Worm (Caenorhabditis elegans) whole organism, L4 larva: ENCODE measurements around the gene xol-1.
A peak's percentile ranks its signal among the peaks of the same experiment; 100 is the strongest.

Experiments used
- F10B5.3 ChIP-seq: sonication (generic microtip); optimal IDR thresholded peaks from 2 replicates; lab custom pipeline; 2016; ENCODE audit warnings: mild to moderate bottlenecking, missing genetic modification characterization, missing compliant biosample characterization
- F49E8.2 ChIP-seq: sonication (generic microtip); optimal IDR thresholded peaks from 2 replicates; lab custom pipeline; 2016; ENCODE audit warnings: missing compliant biosample characterization, mild to moderate bottlenecking, missing genetic modification characterization, borderline replicate concordance
- T26A8.4 ChIP-seq: fragments of 200-800 bp; sonication (Bioruptor generic); IDR thresholded peaks from 2 replicates; pipeline ENCODE4 v1.3.6; 2022; ENCODE audit warnings: missing genetic modification characterization, missing compliant biosample characterization
- Y48G9A.11 ChIP-seq: fragments of 200-800 bp; sonication (Bioruptor generic); IDR thresholded peaks from 2 replicates; pipeline ENCODE4 v1.3.6; 2022; ENCODE audit warnings: missing genetic modification reagents, missing genetic modification characterization, missing compliant biosample characterization
- Y75B8A.6 ChIP-seq: fragments of 200-800 bp; sonication (Bioruptor generic); IDR thresholded peaks from 2 replicates; pipeline ENCODE4 v1.3.6; 2022; ENCODE audit warnings: missing genetic modification reagents, missing genetic modification characterization, missing compliant biosample characterization
- aha-1 ChIP-seq: fragments of 150-350 bp; peaks from one replicate; lab custom pipeline; 2014; ENCODE audit warnings: missing biosample characterization, missing genetic modification characterization
- attf-4 ChIP-seq: sonication (generic microtip); optimal IDR thresholded peaks from 3 replicates; lab custom pipeline; 2017; ENCODE audit warnings: missing biosample characterization, missing genetic modification characterization
- ceh-82 ChIP-seq: sonication (generic microtip); optimal IDR thresholded peaks from 2 replicates; lab custom pipeline; 2017; ENCODE audit warnings: missing biosample characterization, missing genetic modification characterization
- cey-2 ChIP-seq: sonication (generic microtip); optimal IDR thresholded peaks from 3 replicates; lab custom pipeline; 2017; ENCODE audit warnings: missing genetic modification characterization, mild to moderate bottlenecking, missing compliant biosample characterization, antibody characterized with exemption, borderline replicate concordance; ENCODE audit not compliant: insufficient read depth
- daf-16 ChIP-seq, 3 experiments: sonication (generic microtip); optimal IDR thresholded peaks; 2 replicates each; lab custom pipeline; 2016 to 2017; ENCODE audit warnings: missing genetic modification characterization in 3 of 3, missing genetic modification reagents in 3 of 3, mild to moderate bottlenecking in 2 of 3, missing compliant biosample characterization in 2 of 3, missing biosample characterization in 1 of 3, moderate library complexity in 1 of 3
- dmd-6 ChIP-seq: fragments of 200-800 bp; sonication (Bioruptor generic); IDR thresholded peaks from 2 replicates; pipeline ENCODE4 v1.3.6; 2022; ENCODE audit warnings: missing genetic modification reagents, missing genetic modification characterization, missing compliant biosample characterization
- dmd-9 ChIP-seq: fragments of 200-800 bp; sonication (Bioruptor generic); IDR thresholded peaks from 2 replicates; pipeline ENCODE4 v1.3.6; 2022; ENCODE audit warnings: missing genetic modification reagents, missing genetic modification characterization, missing compliant biosample characterization
- dpl-1 ChIP-seq: fragments of 150-350 bp; optimal IDR thresholded peaks from 2 replicates; lab custom pipeline; 2014; ENCODE audit warnings: missing biosample characterization, missing genetic modification reagents, missing genetic modification characterization
- dve-1 ChIP-seq: sonication (generic microtip); optimal IDR thresholded peaks from 2 replicates; lab custom pipeline; 2017; ENCODE audit warnings: antibody characterized with exemption, mild to moderate bottlenecking, missing genetic modification characterization, missing compliant biosample characterization; ENCODE audit not compliant: insufficient read depth
- egl-27 ChIP-seq: sonication (generic microtip); optimal IDR thresholded peaks from 3 replicates; lab custom pipeline; 2017; ENCODE audit warnings: missing biosample characterization, missing genetic modification reagents, missing genetic modification characterization
- fkh-10 ChIP-seq: fragments of 150-350 bp; optimal IDR thresholded peaks from 2 replicates; lab custom pipeline; 2014; ENCODE audit warnings: missing biosample characterization, missing genetic modification reagents, missing genetic modification characterization
- fos-1 ChIP-seq: fragments of 150-350 bp; optimal IDR thresholded peaks from 2 replicates; lab custom pipeline; 2014; ENCODE audit warnings: missing biosample characterization, missing genetic modification characterization
- gei-8 ChIP-seq: fragments of 200-800 bp; sonication (Bioruptor generic); optimal IDR thresholded peaks from 2 replicates; lab custom pipeline; 2018; ENCODE audit warnings: mild to moderate bottlenecking, missing genetic modification characterization, missing compliant biosample characterization
- hlh-11 ChIP-seq: fragments of 200-800 bp; sonication (Bioruptor generic); optimal IDR thresholded peaks from 2 replicates; lab custom pipeline; 2018; ENCODE audit warnings: mild to moderate bottlenecking, missing genetic modification characterization, missing compliant biosample characterization
- hlh-30 ChIP-seq: sonication (generic microtip); optimal IDR thresholded peaks from 2 replicates; lab custom pipeline; 2017; ENCODE audit warnings: antibody characterized with exemption, mild to moderate bottlenecking, missing genetic modification characterization, missing compliant biosample characterization; ENCODE audit not compliant: insufficient read depth
- hmg-1.1 ChIP-seq: fragments of 200-800 bp; sonication (Bioruptor generic); IDR thresholded peaks from 2 replicates; pipeline ENCODE4 v1.3.6; 2022; ENCODE audit warnings: missing genetic modification reagents, missing genetic modification characterization, missing compliant biosample characterization
- lim-7 ChIP-seq: fragments of 200-800 bp; sonication (Bioruptor generic); IDR thresholded peaks from 2 replicates; pipeline ENCODE4 v1.3.6; 2022; ENCODE audit warnings: missing genetic modification characterization, missing compliant biosample characterization
- lin-38 ChIP-seq: fragments of 200-800 bp; sonication (Bioruptor generic); IDR thresholded peaks from 2 replicates; pipeline ENCODE4 v1.3.6; 2022; ENCODE audit warnings: missing genetic modification reagents, missing genetic modification characterization, missing compliant biosample characterization
- lin-39 ChIP-seq: fragments of 150-350 bp; optimal IDR thresholded peaks from 2 replicates; lab custom pipeline; 2014; ENCODE audit warnings: missing biosample characterization, missing genetic modification reagents, missing genetic modification characterization
- lsy-2 ChIP-seq, 2 experiments: fragments of 150-350 bp in 1 of 2; sonication (generic microtip) in 1 of 2; optimal IDR thresholded peaks; 2 replicates each; lab custom pipeline; 2014 to 2017; ENCODE audit warnings: missing biosample characterization in 2 of 2, missing genetic modification characterization in 2 of 2
- madf-9 ChIP-seq: fragments of 200-800 bp; sonication (Bioruptor generic); conservative IDR thresholded peaks from 2 replicates; pipeline ENCODE4 v1.3.6; 2022; ENCODE audit warnings: missing genetic modification reagents, missing genetic modification characterization, missing compliant biosample characterization
- mep-1 ChIP-seq: fragments of 150-350 bp; sonication (generic microtip); optimal IDR thresholded peaks from 3 replicates; lab custom pipeline; 2014; ENCODE audit warnings: missing biosample characterization, missing genetic modification characterization
- mxl-3 ChIP-seq: fragments of 200-800 bp; sonication (Bioruptor generic); optimal IDR thresholded peaks from 2 replicates; lab custom pipeline; 2018; ENCODE audit warnings: mild to moderate bottlenecking, missing genetic modification characterization, missing compliant biosample characterization
- nhr-25 ChIP-seq: sonication (generic microtip); optimal IDR thresholded peaks from 2 replicates; lab custom pipeline; 2017; ENCODE audit warnings: missing genetic modification characterization, mild to moderate bottlenecking, missing compliant biosample characterization, antibody characterized with exemption, moderate library complexity, borderline replicate concordance; ENCODE audit not compliant: insufficient read depth
- nhr-28 ChIP-seq: fragments of 150-350 bp; optimal IDR thresholded peaks from 2 replicates; lab custom pipeline; 2014; ENCODE audit warnings: missing biosample characterization, missing genetic modification characterization
- nhr-41 ChIP-seq: fragments of 200-800 bp; sonication (Bioruptor generic); IDR thresholded peaks from 2 replicates; pipeline ENCODE4 v1.3.6; 2022; ENCODE audit warnings: missing genetic modification reagents, missing genetic modification characterization, missing compliant biosample characterization
- nhr-76 ChIP-seq: fragments of 150-350 bp; optimal IDR thresholded peaks from 2 replicates; lab custom pipeline; 2014; ENCODE audit warnings: missing biosample characterization, missing genetic modification characterization
- nhr-77 ChIP-seq: fragments of 150-350 bp; optimal IDR thresholded peaks from 2 replicates; lab custom pipeline; 2014; ENCODE audit warnings: missing biosample characterization, missing genetic modification characterization
- php-3 ChIP-seq: fragments of 200-800 bp; sonication (Bioruptor generic); IDR thresholded peaks from 2 replicates; pipeline ENCODE4 v1.3.6; 2022; ENCODE audit warnings: missing genetic modification reagents, missing genetic modification characterization, missing compliant biosample characterization
- pqm-1 ChIP-seq: sonication (generic microtip); optimal IDR thresholded peaks from 2 replicates; lab custom pipeline; 2017; ENCODE audit warnings: missing biosample characterization, missing genetic modification characterization
- skn-1 ChIP-seq: fragments of 150-350 bp; optimal IDR thresholded peaks from 2 replicates; lab custom pipeline; 2014; ENCODE audit warnings: missing biosample characterization, missing genetic modification characterization
- spr-3 ChIP-seq: fragments of 200-800 bp; sonication (Bioruptor generic); optimal IDR thresholded peaks from 2 replicates; lab custom pipeline; 2018; ENCODE audit warnings: mild to moderate bottlenecking, missing genetic modification characterization, missing compliant biosample characterization
- tra-1 ChIP-seq: fragments of 200-800 bp; sonication (Bioruptor generic); IDR thresholded peaks from 2 replicates; pipeline ENCODE4 v1.3.6; 2022; ENCODE audit warnings: missing genetic modification reagents, missing genetic modification characterization, missing compliant biosample characterization
- unc-62 ChIP-seq, 3 experiments: fragments of 150-350 bp in 1 of 3; sonication (generic microtip); optimal IDR thresholded peaks in 2 of 3; peaks in 1 of 3; 1 replicate in 1 of 3; 2 replicates in 2 of 3; lab custom pipeline; 2014 to 2017; ENCODE audit warnings: missing biosample characterization in 3 of 3, missing genetic modification characterization in 3 of 3, missing genetic modification reagents in 3 of 3, missing genotype in 1 of 3
- ztf-11 ChIP-seq: fragments of 150-350 bp; optimal IDR thresholded peaks from 2 replicates; lab custom pipeline; 2014; ENCODE audit warnings: missing biosample characterization, missing genetic modification characterization

Gene xol-1

DNA sequence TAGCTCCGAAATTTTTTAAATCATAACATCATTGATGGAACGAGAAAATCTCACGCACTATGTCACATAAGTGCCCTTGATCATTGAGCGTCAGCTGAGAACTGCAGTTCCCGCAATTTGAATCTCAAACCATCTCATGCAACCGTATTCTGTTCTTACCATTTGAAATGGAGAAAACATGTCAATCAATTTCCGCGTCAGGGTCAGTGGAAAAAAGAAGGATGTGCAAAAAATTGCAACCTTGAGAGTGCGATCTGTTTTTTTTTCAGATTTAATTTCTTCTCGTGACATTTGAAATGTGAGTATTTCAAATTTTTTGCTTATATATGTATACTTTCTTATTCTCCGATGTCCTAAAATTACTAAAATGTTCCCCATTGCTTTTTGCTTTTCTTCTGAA lies 30.5 kb upstream of the xol-1 start (continued):
- no peak for TF ChIP-seq ceh-82 (tag; lab: Kevin White, UChicago)
- TF ChIP-seq fos-1 (tag; lab: Kevin White, UChicago) = no peak
- no peak for TF ChIP-seq F49E8.2 (tag; lab: Kevin White, UChicago)
- TF ChIP-seq dpl-1 = no peak
- TF ChIP-seq nhr-41 = no peak
- no peak for TF ChIP-seq lin-39
- no peak for TF ChIP-seq F10B5.3 (tag; lab: Kevin White, UChicago)
- no peak for TF ChIP-seq Y48G9A.11 (GFP tag; lab: Robert Waterston, UW)
- TF ChIP-seq lin-38 = no peak
- TF ChIP-seq gei-8 (GFP tag; lab: Kevin White, UChicago) = no peak
- TF ChIP-seq Y75B8A.6 (GFP tag; lab: Robert Waterston, UW) = no peak
- TF ChIP-seq egl-27 = no peak
- no peak for TF ChIP-seq nhr-77 (tag; lab: Kevin White, UChicago)
- TF ChIP-seq ztf-11 = no peak
- no peak for TF ChIP-seq hmg-1.1 (GFP tag; lab: Robert Waterston, UW)
- no peak for TF ChIP-seq madf-9 (GFP tag; lab: Robert Waterston, UW)
- peak; percentile 33 for TF ChIP-seq mep-1 (tag; lab: Kevin White, UChicago)
- TF ChIP-seq T26A8.4 (GFP tag; lab: Robert Waterston, UW) = no peak
- TF ChIP-seq nhr-25 (tag; lab: Kevin White, UChicago) = peak; percentile 94
- TF ChIP-seq lsy-2 (tag; optimal IDR thresholded peaks at IDR 0.05; lab: Kevin White, UChicago) = peak in 1 of 2 experiments; percentile 22
- TF ChIP-seq attf-4 (tag; lab: Kevin White, UChicago) = no peak
- no peak for TF ChIP-seq php-3
- TF ChIP-seq lim-7 (GFP tag; lab: Robert Waterston, UW) = no peak
- TF ChIP-seq fkh-10 (GFP tag; lab: Kevin White, UChicago) = no peak
- TF ChIP-seq, all 104 proteins: peak for 5

DNA sequence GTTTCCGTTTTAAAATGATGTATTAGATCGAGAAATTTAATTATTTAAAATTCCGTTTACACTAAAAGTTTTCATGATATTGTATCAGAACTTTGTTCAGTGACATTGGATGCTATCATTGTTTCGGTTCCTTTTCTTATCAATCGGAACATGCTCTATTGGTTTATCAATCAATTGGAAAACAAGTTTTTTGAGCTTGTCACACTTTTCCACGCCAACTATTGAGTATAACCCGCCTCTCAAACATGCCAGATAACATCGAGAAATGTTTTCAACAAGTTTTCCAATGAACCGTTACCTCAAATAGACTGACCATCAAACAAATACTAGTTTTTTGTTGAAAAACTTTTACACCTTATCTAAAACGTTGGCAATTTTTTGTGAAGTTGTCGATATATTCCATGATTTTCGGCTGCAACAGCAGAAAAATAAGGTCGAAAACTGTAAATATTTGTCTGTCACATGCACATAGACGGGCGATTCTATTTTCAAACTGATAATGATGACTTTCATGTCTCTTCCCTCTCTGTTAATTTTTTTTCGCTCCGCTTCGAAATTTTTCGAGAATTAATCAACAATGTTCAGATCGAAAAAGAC lies 26.6 kb upstream of the xol-1 start, which contains the start of gene unk-1:
Gene unk-1 (plus strand): TSS at position 577 of the 597 bp plus-strand sequence.
- TF ChIP-seq dve-1 (tag; lab: Kevin White, UChicago) (peak; percentile 49), tra-1 (GFP tag; lab: Robert Waterston, UW) (no peak), F49E8.2 (tag; lab: Kevin White, UChicago) (no peak), dmd-9 (GFP tag; lab: Robert Waterston, UW) (no peak), cey-2 (no peak), spr-3 (no peak), nhr-28 (peak; percentile 47), dmd-6 (peak; percentile 35), daf-16 (GFP tag; optimal IDR thresholded peaks at IDR 0.05; lab: Kevin White, UChicago) (no peak), daf-16 (tag; optimal IDR thresholded peaks at IDR 0.05; lab: Kevin White, UChicago) (peak; percentile 96), unc-62 (GFP tag; optimal IDR thresholded peaks at IDR 0.05 in 1 of 2; lab: Kevin White, UChicago) (peak in 1 of 2 experiments; percentile 29), unc-62 (tag; optimal IDR thresholded peaks at IDR 0.05; lab: Kevin White, UChicago) (no peak), aha-1 (peak; percentile 61), hlh-11 (tag; lab: Kevin White, UChicago) (peak; percentile 61), mxl-3 (GFP tag; lab: Kevin White, UChicago) (no peak), pqm-1 (tag; lab: Kevin White, UChicago) (peak; percentile 77)

DNA sequence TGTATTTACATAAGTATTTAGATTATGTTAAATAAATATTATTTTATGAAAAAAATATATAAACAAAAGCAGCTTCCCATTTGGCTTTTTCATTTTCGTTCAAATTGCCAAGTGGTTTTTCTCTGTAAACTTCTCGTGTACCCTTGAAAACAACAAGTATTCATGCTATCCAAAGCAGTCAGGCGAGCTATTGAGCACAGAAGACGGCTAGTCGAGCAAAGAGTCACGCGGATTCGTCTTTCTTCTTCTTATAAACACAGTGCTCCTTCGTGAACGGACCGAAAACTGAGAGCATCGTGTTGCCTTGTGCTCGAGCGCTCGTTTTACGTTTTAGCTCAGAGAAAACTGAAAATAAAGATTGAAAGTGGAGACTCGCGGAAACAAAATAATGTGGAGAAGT lies 25.2 kb upstream of the xol-1 start:
- TF ChIP-seq aha-1 (peak; percentile 19), nhr-76 (tag; lab: Kevin White, UChicago) (no peak), skn-1 (tag; lab: Kevin White, UChicago) (no peak), hlh-30 (tag; lab: Kevin White, UChicago) (peak; percentile 68), daf-16 (GFP tag; optimal IDR thresholded peaks at IDR 0.05; lab: Kevin White, UChicago) (no peak), daf-16 (tag; optimal IDR thresholded peaks at IDR 0.05; lab: Kevin White, UChicago) (peak; percentile 2)
